Worm (Caenorhabditis elegans): ENCODE data around the gene clh-1.
A peak's percentile ranks its signal among the peaks of the same experiment; 100 is the strongest.

Gene clh-1

DNA sequence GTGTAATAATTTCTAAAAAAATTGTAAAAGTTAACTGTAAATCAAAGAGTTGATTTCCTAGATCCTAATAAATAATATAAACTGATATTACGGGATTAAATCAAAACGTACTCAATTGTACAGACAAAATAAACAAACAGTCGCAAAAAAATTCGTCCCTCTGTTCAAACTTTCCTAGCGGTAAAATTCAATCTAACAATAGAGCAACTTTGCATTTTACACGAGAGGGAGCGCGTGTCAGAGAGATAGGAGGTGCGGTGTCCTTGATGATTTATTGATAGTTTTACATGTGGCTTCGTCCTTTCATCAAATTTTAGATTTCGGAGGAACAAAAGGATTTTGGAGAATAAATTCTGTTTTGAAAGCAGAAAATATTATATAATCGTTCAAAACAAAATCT is 25.7 kb downstream of the clh-1 start (continued):
- TF ChIP-seq lin-15B (tag; optimal IDR thresholded peaks at IDR 0.05) (peak; percentile 4), tlp-1 (tag; optimal IDR thresholded peaks at IDR 0.05) (no peak), egl-27 (tag; optimal IDR thresholded peaks at IDR 0.05) (no peak), hlh-17 (GFP tag; optimal IDR thresholded peaks at IDR 0.05; ENCODE audit: borderline replicate concordance) (no peak), pag-3 (tag; optimal IDR thresholded peaks at IDR 0.05; ENCODE audit: borderline replicate concordance, insufficient read depth) (no peak), nhr-20 (tag; optimal IDR thresholded peaks at IDR 0.05) (no peak), unc-130 (tag; optimal IDR thresholded peaks at IDR 0.05) (no peak), lin-39 (tag; optimal IDR thresholded peaks at IDR 0.05) (no peak), nhr-237 (tag; optimal IDR thresholded peaks at IDR 0.05) (no peak), C34B4.2 (tag; optimal IDR thresholded peaks at IDR 0.05) (no peak), egl-13 (tag; optimal IDR thresholded peaks at IDR 0.05) (no peak), skn-1 (tag; optimal IDR thresholded peaks at IDR 0.05) (no peak), hpl-2 (GFP tag; optimal IDR thresholded peaks at IDR 0.05) (no peak), dpl-1 (GFP tag; optimal IDR thresholded peaks at IDR 0.05) (peak in 2 of 3 experiments; percentile 42 to 67), snpc-4 (tag; optimal IDR thresholded peaks at IDR 0.05) (no peak), mab-9 (GFP tag; IDR thresholded peaks at IDR 0.05) (no peak), ceh-90 (tag; optimal IDR thresholded peaks at IDR 0.05) (no peak), ama-1 (optimal IDR thresholded peaks at IDR 0.05) (no peak), ceh-8 (GFP tag; optimal IDR thresholded peaks at IDR 0.05) (no peak), nhr-19 (GFP tag; conservative IDR thresholded peaks at IDR 0.05) (no peak), elt-2 (tag; optimal IDR thresholded peaks at IDR 0.05) (no peak), zip-4 (GFP tag; optimal IDR thresholded peaks at IDR 0.05) (no peak), vab-15 (tag; optimal IDR thresholded peaks at IDR 0.05) (no peak), ceh-82 (tag; optimal IDR thresholded peaks at IDR 0.05) (no peak), xbp-1 (tag; optimal IDR thresholded peaks at IDR 0.05) (no peak), irx-1 (tag; optimal IDR thresholded peaks at IDR 0.05) (no peak), nhr-28 (tag; optimal IDR thresholded peaks at IDR 0.05) (no peak), snu-23 (GFP tag; optimal IDR thresholded peaks at IDR 0.05) (peak; percentile 59), dsc-1 (tag; optimal IDR thresholded peaks at IDR 0.05) (no peak), aly-2 (tag; optimal IDR thresholded peaks at IDR 0.05) (no peak), hlh-4 (tag; optimal IDR thresholded peaks at IDR 0.05) (no peak), efl-3 (GFP tag; optimal IDR thresholded peaks at IDR 0.05) (no peak), blmp-1 (tag; optimal IDR thresholded peaks at IDR 0.05) (peak; percentile 64), alr-1 (tag; optimal IDR thresholded peaks at IDR 0.05; ENCODE audit: borderline replicate concordance) (no peak), mef-2 (tag; optimal IDR thresholded peaks at IDR 0.05) (no peak), lir-3 (tag; optimal IDR thresholded peaks at IDR 0.05; ENCODE audit: poor library complexity) (no peak), lsy-2 (tag; optimal IDR thresholded peaks at IDR 0.05) (peak in 1 of 2 experiments; percentile 62), ztf-4 (tag; optimal IDR thresholded peaks at IDR 0.05) (no peak), unc-86 (tag; optimal IDR thresholded peaks at IDR 0.05) (no peak), isw-1 (GFP tag; IDR thresholded peaks at IDR 0.05) (no peak), swsn-7 (tag; optimal IDR thresholded peaks at IDR 0.05) (no peak), unc-30 (tag; optimal IDR thresholded peaks at IDR 0.05) (no peak), efl-1 (optimal IDR thresholded peaks at IDR 0.05) (peak; percentile 38 to 53), efl-1 (GFP tag; optimal IDR thresholded peaks at IDR 0.05 in 1 of 2) (peak; percentile 49 to 91), mdl-1 (tag; optimal IDR thresholded peaks at IDR 0.05) (peak in 1 of 2 experiments; percentile 65), grh-1 (GFP tag; IDR thresholded peaks at IDR 0.05) (no peak), C04F5.9 (tag; optimal IDR thresholded peaks at IDR 0.05) (no peak), zag-1 (tag; optimal IDR thresholded peaks at IDR 0.05) (no peak), jun-1 (tag; optimal IDR thresholded peaks at IDR 0.05) (no peak), lin-35 (GFP tag; optimal IDR thresholded peaks at IDR 0.05) (peak; percentile 27 to 84), fos-1 (tag; optimal IDR thresholded peaks at IDR 0.05) (no peak), nhr-85 (tag) (peak; percentile 45), fkh-4 (tag; optimal IDR thresholded peaks at IDR 0.05; ENCODE audit: borderline replicate concordance) (no peak), ceh-63 (GFP tag; optimal IDR thresholded peaks at IDR 0.05) (no peak)
